Worm (Caenorhabditis elegans) whole organism, late embryonic: Measurements from ENCODE around the gene clec-5.

ENCODE experiments used
- K02D7.2 ChIP-seq: sonication (generic microtip); optimal IDR thresholded peaks from 2 replicates; lab custom pipeline; 2017; ENCODE audit warnings: mild to moderate bottlenecking, missing genetic modification characterization, missing compliant biosample characterization
- ama-1 ChIP-seq: fragments of 150-350 bp; optimal IDR thresholded peaks from 2 replicates; lab custom pipeline; 2014
- ceh-45 ChIP-seq: fragments of 200-800 bp; sonication (Bioruptor generic); IDR thresholded peaks from 2 replicates; pipeline ENCODE4 v1.3.6; 2022; ENCODE audit warnings: missing genetic modification reagents, missing genetic modification characterization, missing compliant biosample characterization
- ceh-6 ChIP-seq: fragments of 200-800 bp; sonication (Bioruptor generic); optimal IDR thresholded peaks from 2 replicates; lab custom pipeline; 2018; ENCODE audit warnings: mild to moderate bottlenecking, missing genetic modification characterization, missing compliant biosample characterization
- dmd-4 ChIP-seq: sonication (generic microtip); optimal IDR thresholded peaks from 2 replicates; lab custom pipeline; 2016; ENCODE audit warnings: borderline replicate concordance, missing genetic modification characterization, missing compliant biosample characterization
- eyg-1 ChIP-seq: sonication (generic microtip); optimal IDR thresholded peaks from 2 replicates; lab custom pipeline; 2016; ENCODE audit warnings: missing genotype, missing genetic modification characterization, missing compliant biosample characterization
- fkh-10 ChIP-seq: fragments of 150-350 bp; optimal IDR thresholded peaks from 2 replicates; lab custom pipeline; 2014; ENCODE audit warnings: missing biosample characterization, missing genetic modification reagents, missing genetic modification characterization
- hlh-8 ChIP-seq: sonication (generic microtip); optimal IDR thresholded peaks from 2 replicates; lab custom pipeline; 2016; ENCODE audit warnings: missing genotype, missing genetic modification characterization, missing compliant biosample characterization
- lin-11 ChIP-seq: fragments of 200-800 bp; sonication (Bioruptor generic); optimal IDR thresholded peaks from 2 replicates; lab custom pipeline; 2018; ENCODE audit warnings: mild to moderate bottlenecking, missing genetic modification characterization, missing compliant biosample characterization
- nhr-11 ChIP-seq: fragments of 150-350 bp; optimal IDR thresholded peaks from 2 replicates; lab custom pipeline; 2014; ENCODE audit warnings: missing biosample characterization, missing genetic modification characterization
- pha-4 ChIP-seq: fragments of 150-350 bp; optimal IDR thresholded peaks from 2 replicates; lab custom pipeline; 2018; ENCODE audit warnings: missing biosample characterization, missing genetic modification reagents, missing genetic modification characterization
- rnt-1 ChIP-seq: sonication (generic microtip); optimal IDR thresholded peaks from 2 replicates; lab custom pipeline; 2016; ENCODE audit warnings: missing genetic modification characterization, missing compliant biosample characterization
- unc-55 ChIP-seq: sonication (generic microtip); optimal IDR thresholded peaks from 2 replicates; lab custom pipeline; 2017; ENCODE audit warnings: missing biosample characterization, missing genetic modification reagents, missing genetic modification characterization
- unc-86 ChIP-seq: sonication (generic microtip); optimal IDR thresholded peaks from 2 replicates; lab custom pipeline; 2016; ENCODE audit warnings: missing genetic modification characterization, missing compliant biosample characterization

- no peak for TF ChIP-seq ceh-45 (GFP tag; lab: Robert Waterston, UW)
- no peak for TF ChIP-seq ceh-6 (GFP tag; lab: Kevin White, UChicago)
- no peak for TF ChIP-seq unc-86 (tag; lab: Kevin White, UChicago)
- no peak for TF ChIP-seq fkh-10
- no peak for TF ChIP-seq lin-11 (tag; lab: Kevin White, UChicago)
- no peak for TF ChIP-seq rnt-1 (tag; lab: Kevin White, UChicago)
- no peak for TF ChIP-seq dmd-4
- no peak for TF ChIP-seq ama-1 (lab: Kevin White, UChicago)
- TF ChIP-seq pha-4, result no peak
- no peak for TF ChIP-seq K02D7.2 (tag; lab: Kevin White, UChicago)
- no peak for TF ChIP-seq nhr-11 (tag; lab: Kevin White, UChicago)
- TF ChIP-seq unc-55 (GFP tag; lab: Kevin White, UChicago), result no peak
- TF ChIP-seq hlh-8 (tag; lab: Kevin White, UChicago), result no peak
- TF ChIP-seq eyg-1, result no peak
Observed at ce11 chrIII:4842173-4842572, 41.2 kb downstream of the clec-5 start, which contains the start of gene clec-156.
